Worm (Caenorhabditis elegans): ENCODE data around the gene F15G9.5.

DNA sequence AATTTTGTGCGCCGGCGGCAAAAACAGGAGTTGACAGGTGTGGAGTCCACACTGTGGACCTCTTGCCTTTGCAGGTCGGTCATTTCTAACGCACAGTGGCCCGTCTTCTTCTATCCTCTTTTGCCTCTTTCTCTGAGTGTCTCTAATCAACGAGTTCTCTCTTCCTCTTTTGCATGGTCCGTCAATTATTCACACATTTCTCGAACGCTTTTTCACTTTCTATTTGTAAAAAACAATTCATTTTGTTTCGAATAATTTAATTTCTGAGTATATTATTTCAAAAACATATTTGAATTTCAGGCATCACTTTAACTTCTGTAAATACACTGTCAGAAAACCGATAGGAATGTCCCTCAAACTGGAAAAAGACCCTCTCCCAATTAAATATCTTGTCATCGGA, 19.3 kb upstream of the F15G9.5 start, which contains the start of gene T09B9.1:
- no peak for TF ChIP-seq elt-1 (tag; optimal IDR thresholded peaks at IDR 0.05)
- TF ChIP-seq zag-1 (tag; optimal IDR thresholded peaks at IDR 0.05), result no peak
- no peak for TF ChIP-seq snpc-4 (tag; optimal IDR thresholded peaks at IDR 0.05)
- TF ChIP-seq ama-1 (optimal IDR thresholded peaks at IDR 0.05), result no peak
- no peak for TF ChIP-seq pqm-1 (tag; optimal IDR thresholded peaks at IDR 0.05)
